Worm (Caenorhabditis elegans) whole organism, midembryonic: ENCODE results near the gene Y55B1AR.2.

Source experiments
- T22C8.4 ChIP-seq: fragments of 200-800 bp; sonication (Bioruptor generic); IDR thresholded peaks from 2 replicates; pipeline ENCODE4 v1.3.6; 2022; ENCODE audit warnings: missing genetic modification characterization, missing compliant biosample characterization
- flt-1 ChIP-seq: fragments of 200-800 bp; sonication (Bioruptor generic); IDR thresholded peaks from 2 replicates; pipeline ENCODE4 v1.3.6; 2022; ENCODE audit warnings: missing genetic modification characterization, missing compliant biosample characterization
- klf-2 ChIP-seq: fragments of 200-800 bp; sonication (Bioruptor generic); conservative IDR thresholded peaks from 2 replicates; pipeline ENCODE4 v1.3.6; 2022; ENCODE audit warnings: missing genetic modification reagents, missing genetic modification characterization, missing compliant biosample characterization
- med-1 ChIP-seq: sonication (generic microtip); optimal IDR thresholded peaks from 2 replicates; lab custom pipeline; 2017; ENCODE audit warnings: missing genetic modification characterization, mild to moderate bottlenecking, missing compliant biosample characterization, antibody characterized with exemption, missing genetic modification reagents; ENCODE audit not compliant: insufficient read depth
- ref-1 ChIP-seq: fragments of 200-800 bp; sonication (Bioruptor generic); conservative IDR thresholded peaks from 2 replicates; pipeline ENCODE4 v1.3.6; 2022; ENCODE audit warnings: missing genetic modification reagents, missing genetic modification characterization, missing compliant biosample characterization
- tab-1 ChIP-seq: fragments of 200-800 bp; sonication (Bioruptor generic); IDR thresholded peaks from 2 replicates; pipeline ENCODE4 v1.3.6; 2022; ENCODE audit warnings: missing genetic modification characterization, missing compliant biosample characterization
- ztf-23 ChIP-seq: fragments of 200-800 bp; sonication (Bioruptor generic); IDR thresholded peaks from 2 replicates; pipeline ENCODE4 v1.3.6; 2022; ENCODE audit warnings: missing genetic modification reagents, missing genetic modification characterization, missing compliant biosample characterization
- ztf-29 ChIP-seq: fragments of 200-800 bp; sonication (Bioruptor generic); IDR thresholded peaks from 2 replicates; pipeline ENCODE4 v1.3.6; 2022; ENCODE audit warnings: missing genetic modification reagents, missing genetic modification characterization, missing compliant biosample characterization

DNA sequence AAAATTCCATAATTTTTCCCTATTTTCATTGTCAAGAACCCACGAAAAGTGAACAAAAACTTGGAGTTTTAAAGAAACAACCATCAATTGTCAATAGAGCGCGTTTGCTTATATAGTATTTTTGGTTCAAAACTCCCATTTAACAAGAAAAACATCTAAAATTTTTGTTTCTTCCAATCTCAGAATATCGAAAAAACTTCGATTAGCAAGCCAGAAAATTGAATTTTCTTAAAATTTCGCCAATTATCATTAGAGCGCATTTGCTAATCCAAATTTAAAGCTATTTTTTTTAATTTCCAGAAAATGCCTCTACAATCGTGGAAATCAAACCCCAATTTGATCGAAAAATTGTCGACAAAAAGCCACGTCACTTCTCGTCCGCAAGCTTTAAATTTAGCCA lies 47.9 kb upstream of the Y55B1AR.2 start, which contains the start of gene orai-1:
- TF ChIP-seq ztf-29 (GFP tag; lab: Robert Waterston, UW) = no peak
- TF ChIP-seq ztf-23 = no peak
- TF ChIP-seq tab-1 (GFP tag; lab: Robert Waterston, UW) = no peak
- no peak for TF ChIP-seq flt-1
- TF ChIP-seq med-1 = no peak
- TF ChIP-seq T22C8.4 (GFP tag; lab: Robert Waterston, UW) = no peak
- TF ChIP-seq klf-2 (GFP tag; lab: Robert Waterston, UW) = no peak
- TF ChIP-seq ref-1 (GFP tag; lab: Robert Waterston, UW) = no peak
